Worm (Caenorhabditis elegans): ENCODE data around the gene fbxa-94.

The fbxa-94 gene

ce11 chrV:15610350-15610940 lies 37.7 kb downstream of the fbxa-94 start, which contains the start of the genes fbxa-153 and str-12 (continued):
- TF ChIP-seq mec-3 (tag; optimal IDR thresholded peaks at IDR 0.05; ENCODE audit: borderline replicate concordance) (no peak), ceh-14 (tag; optimal IDR thresholded peaks at IDR 0.05) (peak; percentile 74), pat-9 (tag; optimal IDR thresholded peaks at IDR 0.05) (no peak), lim-6 (tag; optimal IDR thresholded peaks at IDR 0.05) (peak; percentile 11), ceh-31 (tag; optimal IDR thresholded peaks at IDR 0.05) (peak; percentile 76), ceh-24 (tag; optimal IDR thresholded peaks at IDR 0.05) (no peak), rnt-1 (tag; optimal IDR thresholded peaks at IDR 0.05) (no peak), npax-4 (tag; optimal IDR thresholded peaks at IDR 0.05) (no peak), K09A11.1 (tag; optimal IDR thresholded peaks at IDR 0.05; ENCODE audit: insufficient read depth) (no peak), C38D4.7 (GFP tag; optimal IDR thresholded peaks at IDR 0.05) (no peak), sox-4 (tag; optimal IDR thresholded peaks at IDR 0.05) (no peak), nfya-1 (tag; optimal IDR thresholded peaks at IDR 0.05) (peak; percentile 24), ceh-2 (tag; optimal IDR thresholded peaks at IDR 0.05) (no peak), ceh-22 (tag; optimal IDR thresholded peaks at IDR 0.05) (no peak), pag-3 (tag; optimal IDR thresholded peaks at IDR 0.05; ENCODE audit: borderline replicate concordance) (no peak), unc-42 (tag; optimal IDR thresholded peaks at IDR 0.05) (peak; percentile 77)

- TF ChIP-seq odd-2 (tag; optimal IDR thresholded peaks at IDR 0.05) (no peak), ama-1 (optimal IDR thresholded peaks at IDR 0.05) (no peak), T23F11.4 (GFP tag; optimal IDR thresholded peaks at IDR 0.05) (no peak), fax-1 (tag; optimal IDR thresholded peaks at IDR 0.05) (no peak), ceh-18 (tag; optimal IDR thresholded peaks at IDR 0.05) (no peak), ceh-34 (tag; optimal IDR thresholded peaks at IDR 0.05) (no peak), nfya-1 (tag; optimal IDR thresholded peaks at IDR 0.05) (no peak), ref-2 (tag; optimal IDR thresholded peaks at IDR 0.05) (no peak), ceh-14 (tag; optimal IDR thresholded peaks at IDR 0.05) (no peak), ceh-22 (tag; optimal IDR thresholded peaks at IDR 0.05) (no peak), hlh-15 (tag; optimal IDR thresholded peaks at IDR 0.05) (no peak), ceh-45 (GFP tag; IDR thresholded peaks at IDR 0.05) (no peak), lim-6 (tag; optimal IDR thresholded peaks at IDR 0.05) (no peak), tbx-7 (tag; optimal IDR thresholded peaks at IDR 0.05) (no peak), dve-1 (tag; optimal IDR thresholded peaks at IDR 0.05) (no peak), pag-3 (tag; optimal IDR thresholded peaks at IDR 0.05; ENCODE audit: borderline replicate concordance) (no peak), ceh-2 (tag; optimal IDR thresholded peaks at IDR 0.05) (no peak)
These were observed 40.2 kb downstream of the fbxa-94 start, which contains the start of gene str-263 for ce11 chrV:15612886-15613285. Gene str-263 (plus strand): TSS chrV:15613186.

- TF ChIP-seq unc-55 (GFP tag; optimal IDR thresholded peaks at IDR 0.05): no peak
- no peak for TF ChIP-seq ceh-14 (tag; optimal IDR thresholded peaks at IDR 0.05)
These were observed 41.8 kb downstream of the fbxa-94 start for ce11 chrV:15614534-15614933.

- TF ChIP-seq fkh-6 (tag; optimal IDR thresholded peaks at IDR 0.05): no peak
- no peak for TF ChIP-seq elt-2 (tag; optimal IDR thresholded peaks at IDR 0.05)
- TF ChIP-seq dve-1 (tag; optimal IDR thresholded peaks at IDR 0.05): no peak
- no peak for TF ChIP-seq K02D7.2 (tag; optimal IDR thresholded peaks at IDR 0.05)
- no peak for TF ChIP-seq ceh-30 (tag; optimal IDR thresholded peaks at IDR 0.05)
- no peak for TF ChIP-seq C38D4.7 (GFP tag; optimal IDR thresholded peaks at IDR 0.05)
These were observed 48.8 kb downstream of the fbxa-94 start, which contains the start of gene C55A1.1 for ce11 chrV:15621518-15621917. Gene C55A1.1 (plus strand): TSS chrV:15621818.

Measured in whole organism, late embryonic.